Fruit fly (Drosophila melanogaster): ENCODE measurements around the gene PIG-H.
A peak's percentile ranks its signal among the peaks of the same experiment; 100 is the strongest.

PIG-H gene

DNA sequence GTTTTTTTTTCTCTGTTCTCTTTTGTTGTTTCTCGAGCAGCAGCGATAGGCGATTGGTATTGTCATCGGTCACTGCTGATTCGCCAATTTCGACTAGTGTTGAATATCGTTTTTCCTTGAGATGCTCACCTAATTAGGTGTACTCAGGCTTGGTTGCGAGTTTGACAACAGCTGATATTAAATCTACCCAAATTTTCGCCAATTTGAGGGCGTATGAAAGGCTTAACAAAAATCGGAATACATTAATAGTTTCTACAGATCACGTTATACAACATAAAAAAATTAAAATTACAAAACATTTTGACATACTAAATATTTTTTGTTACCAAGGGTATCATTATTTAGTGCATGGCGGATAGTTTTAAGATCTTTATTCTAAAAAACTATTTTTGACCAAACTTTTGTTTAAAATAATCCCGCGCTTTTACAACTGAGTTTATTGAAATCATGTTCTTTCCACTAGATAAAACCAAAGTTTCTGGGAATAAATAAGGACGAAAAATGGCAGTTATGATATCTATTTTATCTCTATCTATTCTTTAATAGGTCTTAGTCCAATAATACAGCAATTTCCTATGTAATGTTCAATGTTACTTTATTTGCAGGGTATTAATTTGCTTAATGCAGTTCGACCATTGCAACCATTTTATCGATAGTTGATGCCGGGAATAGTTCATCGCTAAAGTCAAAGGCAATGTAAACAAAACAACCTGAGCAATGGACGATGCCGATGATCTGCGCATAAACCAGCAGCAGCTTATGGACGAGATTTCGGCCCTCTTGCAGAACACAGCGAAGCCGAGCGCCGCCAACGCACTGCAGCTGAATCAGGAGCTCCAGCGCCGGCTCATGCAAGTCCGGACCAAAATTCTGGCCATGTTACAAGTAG, 13.7 kb downstream of the PIG-H start, which contains the start of the genes CG10435 and Pbp95 (continued):
- TF ChIP-seq CG6813 (GFP tag; optimal IDR thresholded peaks at IDR 0.05) (no peak), CG17829 (tag; optimal IDR thresholded peaks at IDR 0.05) (peak; percentile 18), chif (GFP tag; optimal IDR thresholded peaks at IDR 0.05) (peak in 1 of 2 experiments; percentile 51), Max (GFP tag; optimal IDR thresholded peaks at IDR 0.05) (peak; percentile 59), CG15514 (GFP tag; optimal IDR thresholded peaks at IDR 0.05) (peak; percentile 86), crp (GFP tag; optimal IDR thresholded peaks at IDR 0.05) (peak; percentile 35 to 88), CG12071 (GFP tag; optimal IDR thresholded peaks at IDR 0.05) (no peak), kah (GFP tag; optimal IDR thresholded peaks at IDR 0.05) (no peak), HLH54F (GFP tag; optimal IDR thresholded peaks at IDR 0.05) (peak; percentile 66), ewg (GFP tag; optimal IDR thresholded peaks at IDR 0.05) (no peak), CG6254 (GFP tag; optimal IDR thresholded peaks at IDR 0.05) (peak; percentile 30), HHEX (GFP tag; optimal IDR thresholded peaks at IDR 0.05) (peak; percentile 21), CG10543 (GFP tag; optimal IDR thresholded peaks at IDR 0.05) (no peak), ind (GFP tag; optimal IDR thresholded peaks at IDR 0.05) (peak; percentile 69), gro (GFP tag; optimal IDR thresholded peaks at IDR 0.05) (peak; percentile 62), wek (GFP tag; optimal IDR thresholded peaks at IDR 0.05) (peak; percentile 88), CG7271 (tag; optimal IDR thresholded peaks at IDR 0.05) (no peak), CG1603 (tag; optimal IDR thresholded peaks at IDR 0.05) (no peak), ftz-f1 (GFP tag; optimal IDR thresholded peaks at IDR 0.05) (no peak), CG12942 (GFP tag; optimal IDR thresholded peaks at IDR 0.05) (peak; percentile 41), tin (GFP tag; optimal IDR thresholded peaks at IDR 0.05) (peak; percentile 45), grn (GFP tag; optimal IDR thresholded peaks at IDR 0.05) (no peak), B-H2 (GFP tag; optimal IDR thresholded peaks at IDR 0.05) (no peak), Ets65A (GFP tag) (peak; percentile 70), lola (GFP tag; optimal IDR thresholded peaks at IDR 0.05) (peak in 1 of 3 experiments; percentile 57), CG2875 (GFP tag; optimal IDR thresholded peaks at IDR 0.05) (no peak), sug (tag; optimal IDR thresholded peaks at IDR 0.05) (no peak), ci (GFP tag; IDR thresholded peaks at IDR 0.05) (peak; percentile 68), ken (GFP tag; IDR thresholded peaks at IDR 0.05) (0 out of 3 replicates have a peak, but pooled peaks have one; percentile 34), CG7372 (GFP tag; IDR thresholded peaks at IDR 0.05) (no peak), ap (GFP tag; IDR thresholded peaks at IDR 0.05) (0 out of 2 replicates have a peak, but pooled peaks have one; percentile 13), dati (GFP tag; IDR thresholded peaks at IDR 0.05) (no peak), TFAM (GFP tag; optimal IDR thresholded peaks at IDR 0.05) (no peak), CG2129 (GFP tag; IDR thresholded peaks at IDR 0.05; ENCODE audit: partially characterized antibody) (peak; percentile 56), croc (GFP tag; conservative IDR thresholded peaks at IDR 0.05) (no peak), abd-A (tag; optimal IDR thresholded peaks at IDR 0.05) (no peak), Hr39 (optimal IDR thresholded peaks at IDR 0.05) (no peak), CG33213 (GFP tag; optimal IDR thresholded peaks at IDR 0.05) (peak; percentile 31), CG7987 (GFP tag; optimal IDR thresholded peaks at IDR 0.05) (peak; percentile 5), HLH3B (GFP tag; IDR thresholded peaks at IDR 0.05) (peak; percentile 55; the same call in 1 of the 2 replicates), dpn (GFP tag; optimal IDR thresholded peaks at IDR 0.05) (peak; percentile 43 to 48), CG11696 (GFP tag; IDR thresholded peaks at IDR 0.05) (no peak), gce (GFP tag; IDR thresholded peaks at IDR 0.05) (no peak), CG13424 (tag; optimal IDR thresholded peaks at IDR 0.05) (peak; percentile 25), grau (tag; optimal IDR thresholded peaks at IDR 0.05) (no peak), Bteb2 (GFP tag; optimal IDR thresholded peaks at IDR 0.05) (no peak), chn (GFP tag; optimal IDR thresholded peaks at IDR 0.05) (peak; percentile 40), scrt (GFP tag; optimal IDR thresholded peaks at IDR 0.05) (no peak)

Data from whole organism, embryonic.